Worm (Caenorhabditis elegans): ENCODE results near the gene irld-27.

DNA sequence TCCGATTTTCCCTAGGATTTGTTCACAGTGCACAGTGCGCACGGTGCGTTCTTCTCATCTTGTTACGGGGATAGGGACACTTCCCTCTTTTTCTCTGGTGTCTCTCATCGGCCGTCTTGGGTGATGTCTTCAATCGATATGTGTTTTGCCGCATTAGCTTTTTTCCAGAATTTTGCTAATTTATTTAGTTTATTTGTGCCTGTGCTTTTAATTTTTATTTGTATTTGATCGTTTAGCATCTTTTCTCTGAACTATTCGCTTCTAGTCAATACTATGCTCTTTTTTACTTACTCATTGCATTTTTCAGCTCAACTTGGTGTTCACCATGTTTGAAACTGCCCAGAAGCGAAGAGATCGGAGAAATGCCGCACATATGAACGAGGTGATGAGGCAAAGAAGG lies 8.1 kb downstream of the irld-27 start, which contains the start of gene F14D2.5:
- no peak for TF ChIP-seq dao-5 (tag; optimal IDR thresholded peaks at IDR 0.05)
- TF ChIP-seq him-1 (tag; optimal IDR thresholded peaks at IDR 0.05): no peak

Data from whole organism, L4/young adult.